Worm (Caenorhabditis elegans) whole organism, late embryonic: ENCODE data around the gene isy-1.

ENCODE experiments used
- F13H6.1 ChIP-seq: sonication (generic microtip); optimal IDR thresholded peaks from 2 replicates; lab custom pipeline; 2016; ENCODE audit warnings: missing genetic modification characterization, missing compliant biosample characterization
- ama-1 ChIP-seq: fragments of 150-350 bp; optimal IDR thresholded peaks from 2 replicates; lab custom pipeline; 2014
- ceh-19 ChIP-seq: fragments of 200-800 bp; sonication (Bioruptor generic); optimal IDR thresholded peaks from 2 replicates; lab custom pipeline; 2018; ENCODE audit warnings: mild to moderate bottlenecking, missing genetic modification characterization, missing compliant biosample characterization
- ceh-9 ChIP-seq: sonication (generic microtip); optimal IDR thresholded peaks from 2 replicates; lab custom pipeline; 2016; ENCODE audit warnings: mild to moderate bottlenecking, missing genetic modification characterization, inconsistent platforms, missing compliant biosample characterization
- ets-4 ChIP-seq: sonication (generic microtip); optimal IDR thresholded peaks from 2 replicates; lab custom pipeline; 2016; ENCODE audit warnings: missing genetic modification characterization, missing compliant biosample characterization
- fkh-10 ChIP-seq: fragments of 150-350 bp; optimal IDR thresholded peaks from 2 replicates; lab custom pipeline; 2014; ENCODE audit warnings: missing biosample characterization, missing genetic modification reagents, missing genetic modification characterization
- fkh-6 ChIP-seq: sonication (generic microtip); optimal IDR thresholded peaks from 2 replicates; lab custom pipeline; 2016; ENCODE audit warnings: missing genetic modification characterization, missing compliant biosample characterization
- hlh-15 ChIP-seq: sonication (generic microtip); optimal IDR thresholded peaks from 2 replicates; lab custom pipeline; 2016; ENCODE audit warnings: missing genetic modification characterization, missing compliant biosample characterization
- madf-2 ChIP-seq: sonication (generic microtip); optimal IDR thresholded peaks from 2 replicates; lab custom pipeline; 2017; ENCODE audit warnings: missing genetic modification characterization, missing compliant biosample characterization
- odd-2 ChIP-seq: sonication (generic microtip); optimal IDR thresholded peaks from 2 replicates; lab custom pipeline; 2017; ENCODE audit warnings: antibody characterized with exemption, mild to moderate bottlenecking, missing genetic modification characterization, missing compliant biosample characterization
- pha-4 ChIP-seq: fragments of 150-350 bp; optimal IDR thresholded peaks from 2 replicates; lab custom pipeline; 2018; ENCODE audit warnings: missing biosample characterization, missing genetic modification reagents, missing genetic modification characterization
- ref-2 ChIP-seq: sonication (generic microtip); optimal IDR thresholded peaks from 2 replicates; lab custom pipeline; 2016; ENCODE audit warnings: missing genetic modification characterization, missing compliant biosample characterization
- sox-2 ChIP-seq: fragments of 200-800 bp; sonication (Bioruptor generic); IDR thresholded peaks from 2 replicates; pipeline ENCODE4 v1.3.6; 2022; ENCODE audit warnings: missing genetic modification reagents, missing genetic modification characterization, missing compliant biosample characterization
- tbx-2 ChIP-seq: sonication (generic microtip); optimal IDR thresholded peaks from 2 replicates; lab custom pipeline; 2016; ENCODE audit warnings: missing genetic modification characterization, missing compliant biosample characterization

DNA sequence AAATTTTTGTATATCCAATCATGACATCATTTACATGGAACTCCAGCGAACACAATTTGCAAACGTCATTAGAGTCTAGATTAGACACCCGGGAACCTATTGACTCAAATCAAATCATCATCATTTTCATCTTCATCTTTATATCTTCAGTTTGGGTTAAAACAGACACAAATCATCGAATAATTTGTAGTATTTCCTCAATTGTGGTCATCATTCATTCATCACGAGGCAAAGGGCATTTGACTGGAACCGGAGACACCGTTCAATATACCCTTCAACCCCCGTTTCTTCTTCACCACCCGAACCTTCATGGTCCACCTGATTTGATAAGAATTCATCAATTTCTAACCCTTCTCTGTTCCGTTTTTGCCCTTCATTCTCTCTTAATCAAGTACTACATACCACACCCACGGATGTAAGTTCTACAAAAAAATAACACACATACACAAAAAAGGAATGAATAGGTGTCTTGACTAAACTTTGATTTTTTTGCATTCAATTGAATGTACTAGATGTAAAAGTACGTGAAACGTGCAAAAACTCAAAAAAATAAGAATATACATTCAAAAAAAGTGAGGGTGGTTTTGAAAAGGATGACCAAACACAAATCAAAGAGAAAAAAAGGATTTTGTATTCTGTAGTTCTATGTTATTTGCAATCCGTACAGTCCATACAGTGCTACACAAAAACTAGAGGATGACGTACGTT, 16.5 kb upstream of the isy-1 start:
- TF ChIP-seq ceh-9 (tag; lab: Kevin White, UChicago) = no peak
- TF ChIP-seq odd-2 (tag; lab: Kevin White, UChicago) = no peak
- TF ChIP-seq sox-2 (GFP tag; lab: Robert Waterston, UW) = no peak
- TF ChIP-seq tbx-2 = no peak
- no peak for TF ChIP-seq fkh-10 (GFP tag; lab: Kevin White, UChicago)
- no peak for TF ChIP-seq ets-4 (tag; lab: Kevin White, UChicago)
- no peak for TF ChIP-seq F13H6.1 (tag; lab: Kevin White, UChicago)
- TF ChIP-seq ref-2 (tag; lab: Kevin White, UChicago) = no peak
- TF ChIP-seq hlh-15 (tag; lab: Kevin White, UChicago) = no peak
- no peak for TF ChIP-seq madf-2
- no peak for TF ChIP-seq fkh-6 (tag; lab: Kevin White, UChicago)
- no peak for TF ChIP-seq ama-1 (lab: Kevin White, UChicago)
- no peak for TF ChIP-seq ceh-19
- TF ChIP-seq pha-4 (tag; lab: Kevin White, UChicago) = no peak
